Worm (Caenorhabditis elegans): ENCODE data around the gene ZC190.7.

DNA sequence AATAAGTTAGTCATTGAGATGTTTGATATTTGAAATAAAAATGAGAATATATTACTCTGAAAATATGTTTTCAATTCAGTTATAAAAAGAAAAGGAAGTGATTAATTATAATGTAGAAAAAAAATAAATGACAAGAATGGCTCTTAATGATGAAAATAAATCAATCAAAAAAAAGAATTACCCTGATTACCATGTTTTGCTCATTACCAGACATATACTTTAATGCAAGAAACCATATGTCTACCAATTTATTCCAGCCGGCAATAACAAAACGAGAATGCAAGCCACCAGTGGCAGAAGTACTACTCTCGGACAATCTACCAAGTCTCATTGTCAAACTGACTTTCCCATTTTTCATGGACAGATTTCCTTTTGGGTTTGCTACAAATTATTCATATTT is 2.9 kb downstream of the ZC190.7 start:
- TF ChIP-seq elt-3 (tag; optimal IDR thresholded peaks at IDR 0.05): no peak
- no peak for TF ChIP-seq unc-39 (tag; optimal IDR thresholded peaks at IDR 0.05)
- TF ChIP-seq sptf-1 (tag; optimal IDR thresholded peaks at IDR 0.05): no peak
- TF ChIP-seq mep-1 (tag; optimal IDR thresholded peaks at IDR 0.05): no peak
- TF ChIP-seq lin-13 (tag; optimal IDR thresholded peaks at IDR 0.05): no peak
- no peak for TF ChIP-seq lsy-2 (tag; optimal IDR thresholded peaks at IDR 0.05)

Measured in whole organism, mixed stage, embryonic.